Fruit fly (Drosophila melanogaster) whole organism, pupa: ENCODE measurements around the gene Rpt5.

ENCODE experiments used
- CG13204 ChIP-seq: fragments of 200-800 bp; sonication (Bioruptor generic); optimal IDR thresholded peaks from 2 replicates; lab custom pipeline; 2018; ENCODE audit warnings: missing biosample characterization, mild to moderate bottlenecking, missing genetic modification characterization, moderate library complexity
- CG15710 ChIP-seq: fragments of 200-800 bp; sonication (Bioruptor generic); optimal IDR thresholded peaks from 2 replicates; lab custom pipeline; 2018; ENCODE audit warnings: missing biosample characterization, mild to moderate bottlenecking, missing genetic modification characterization, moderate library complexity
- CG8159 ChIP-seq: fragments of 200-800 bp; sonication (Bioruptor generic); optimal IDR thresholded peaks from 3 replicates; lab custom pipeline; 2018; ENCODE audit warnings: missing biosample characterization, mild to moderate bottlenecking, missing genetic modification characterization, moderate library complexity
- CG8301 ChIP-seq: fragments of 200-800 bp; sonication (Bioruptor generic); optimal IDR thresholded peaks from 2 replicates; lab custom pipeline; 2018; ENCODE audit warnings: missing biosample characterization, mild to moderate bottlenecking, missing genetic modification characterization
- CG9948 ChIP-seq: fragments of 200-800 bp; sonication (Bioruptor generic); optimal IDR thresholded peaks from 2 replicates; lab custom pipeline; 2018; ENCODE audit warnings: missing biosample characterization, mild to moderate bottlenecking, missing genetic modification characterization, moderate library complexity
- D1 ChIP-seq: fragments of 200-800 bp; sonication (Bioruptor generic); optimal IDR thresholded peaks from 2 replicates; lab custom pipeline; 2018; ENCODE audit warnings: missing biosample characterization, mild to moderate bottlenecking, missing genetic modification characterization, moderate library complexity
- Snoo ChIP-seq: fragments of 200-800 bp; sonication (Bioruptor generic); optimal IDR thresholded peaks from 3 replicates; lab custom pipeline; 2017; ENCODE audit warnings: missing biosample characterization, mild to moderate bottlenecking, missing genetic modification characterization, inconsistent platforms
- fd96Ca ChIP-seq: fragments of 200-800 bp; sonication (Bioruptor generic); IDR thresholded peaks from 3 replicates; pipeline ENCODE4 v1.3.6; 2022; ENCODE audit warnings: missing biosample characterization, missing genetic modification characterization
- rn ChIP-seq: fragments of 200-800 bp; sonication (Bioruptor generic); IDR thresholded peaks from 2 replicates; pipeline ENCODE4 v1.3.6; 2022; ENCODE audit warnings: missing biosample characterization, missing genetic modification characterization

dm6 chr3R:23709508-23710208, 43.0 kb upstream of the Rpt5 start, which contains the start of gene CG10301:
- TF ChIP-seq rn (GFP tag; lab: Robert Waterston, UW) = no peak
- TF ChIP-seq CG8159 = no peak
- no peak for TF ChIP-seq Snoo (tag; lab: Kevin White, UChicago)
- TF ChIP-seq D1 (tag; lab: Kevin White, UChicago) = no peak
- TF ChIP-seq CG9948 = no peak
- no peak for TF ChIP-seq fd96Ca (GFP tag; lab: Robert Waterston, UW)
- TF ChIP-seq CG8301 (tag; lab: Kevin White, UChicago) = no peak
- no peak for TF ChIP-seq CG15710 (tag; lab: Kevin White, UChicago)
- no peak for TF ChIP-seq CG13204
